Worm (Caenorhabditis elegans): ENCODE data around the gene cutc-1.

The cutc-1 gene

ce11 chrIII:8358213-8358672 is 45.2 kb downstream of the cutc-1 start, which contains the start of the genes R05D3.8 and rfp-1 (continued):
- TF ChIP-seq C16A3.4 (tag; optimal IDR thresholded peaks at IDR 0.05) (peak; percentile 91), unc-130 (tag; optimal IDR thresholded peaks at IDR 0.05) (peak; percentile 71), mef-2 (tag; optimal IDR thresholded peaks at IDR 0.05) (no peak), hlh-17 (GFP tag; optimal IDR thresholded peaks at IDR 0.05; ENCODE audit: borderline replicate concordance) (no peak), nhr-77 (tag; optimal IDR thresholded peaks at IDR 0.05) (peak; percentile 90), fos-1 (tag; optimal IDR thresholded peaks at IDR 0.05) (peak; percentile 82), nhr-71 (tag; optimal IDR thresholded peaks at IDR 0.05) (peak; percentile 85), irx-1 (tag; optimal IDR thresholded peaks at IDR 0.05) (peak; percentile 28), unc-30 (tag; optimal IDR thresholded peaks at IDR 0.05) (no peak), unc-62 (GFP tag; optimal IDR thresholded peaks at IDR 0.05) (no peak), snu-23 (GFP tag; optimal IDR thresholded peaks at IDR 0.05) (peak; percentile 88), tbx-2 (tag; optimal IDR thresholded peaks at IDR 0.05) (peak; percentile 76), efl-1 (optimal IDR thresholded peaks at IDR 0.05) (peak; percentile 89 to 92), efl-1 (GFP tag; optimal IDR thresholded peaks at IDR 0.05 in 1 of 2) (peak; percentile 80 to 97), lin-14 (GFP tag; optimal IDR thresholded peaks at IDR 0.05) (peak; percentile 85), mdl-1 (tag; optimal IDR thresholded peaks at IDR 0.05) (peak in 1 of 2 experiments; percentile 67), nhr-47 (tag; optimal IDR thresholded peaks at IDR 0.05) (peak; percentile 80), elt-2 (tag; optimal IDR thresholded peaks at IDR 0.05) (peak; percentile 21), aly-2 (tag; optimal IDR thresholded peaks at IDR 0.05) (peak; percentile 56), lin-39 (tag; optimal IDR thresholded peaks at IDR 0.05) (peak; percentile 44), vab-15 (tag; optimal IDR thresholded peaks at IDR 0.05) (peak; percentile 32), pqm-1 (tag; optimal IDR thresholded peaks at IDR 0.05) (no peak), rnt-1 (tag; optimal IDR thresholded peaks at IDR 0.05) (peak; percentile 79), grh-1 (GFP tag; IDR thresholded peaks at IDR 0.05) (peak; percentile 66), nhr-85 (tag) (peak; percentile 88), nhr-76 (tag; optimal IDR thresholded peaks at IDR 0.05) (no peak), fkh-8 (tag; optimal IDR thresholded peaks at IDR 0.05) (peak; percentile 77), nhr-19 (GFP tag; conservative IDR thresholded peaks at IDR 0.05) (peak; percentile 68), F16B12.6 (tag; optimal IDR thresholded peaks at IDR 0.05) (peak; percentile 53), lsy-2 (tag; optimal IDR thresholded peaks at IDR 0.05) (peak; percentile 98 to 99), ets-5 (GFP tag; IDR thresholded peaks at IDR 0.05) (no peak), snpc-4 (tag; optimal IDR thresholded peaks at IDR 0.05) (peak; percentile 4), egl-13 (tag; optimal IDR thresholded peaks at IDR 0.05) (no peak), mab-9 (GFP tag; IDR thresholded peaks at IDR 0.05) (0 out of 2 replicates have a peak, but pooled peaks have one; percentile 7), mep-1 (tag; optimal IDR thresholded peaks at IDR 0.05) (peak; percentile 91), alr-1 (tag; optimal IDR thresholded peaks at IDR 0.05; ENCODE audit: borderline replicate concordance) (no peak), zag-1 (tag; optimal IDR thresholded peaks at IDR 0.05) (no peak), jun-1 (tag; optimal IDR thresholded peaks at IDR 0.05) (no peak), nhr-84 (tag; optimal IDR thresholded peaks at IDR 0.05) (no peak), ceh-63 (GFP tag; optimal IDR thresholded peaks at IDR 0.05) (no peak), pax-3 (tag; optimal IDR thresholded peaks at IDR 0.05) (no peak), hlh-4 (tag; optimal IDR thresholded peaks at IDR 0.05) (no peak), lin-15B (tag; optimal IDR thresholded peaks at IDR 0.05) (peak; percentile 92), ama-1 (optimal IDR thresholded peaks at IDR 0.05) (no peak), unc-98 (GFP tag; IDR thresholded peaks at IDR 0.05) (no peak), fkh-4 (tag; optimal IDR thresholded peaks at IDR 0.05; ENCODE audit: borderline replicate concordance) (no peak), pag-3 (tag; optimal IDR thresholded peaks at IDR 0.05; ENCODE audit: borderline replicate concordance, insufficient read depth) (no peak), skn-1 (tag; optimal IDR thresholded peaks at IDR 0.05) (peak; percentile 59), nhr-12 (tag; optimal IDR thresholded peaks at IDR 0.05) (no peak), lir-3 (tag; optimal IDR thresholded peaks at IDR 0.05; ENCODE audit: poor library complexity) (peak; percentile 42), ces-1 (GFP tag; optimal IDR thresholded peaks at IDR 0.05) (no peak), nhr-11 (tag; optimal IDR thresholded peaks at IDR 0.05) (no peak), nhr-90 (tag; optimal IDR thresholded peaks at IDR 0.05; ENCODE audit: poor library complexity) (peak; percentile 63), nhr-237 (tag; optimal IDR thresholded peaks at IDR 0.05) (peak; percentile 36)
